Worm (Caenorhabditis elegans) whole organism, L1 larva: ENCODE measurements around the gene clec-29.

Experiments used
- C16A3.4 ChIP-seq: fragments of 150-350 bp; optimal IDR thresholded peaks from 2 replicates; lab custom pipeline; 2014; ENCODE audit warnings: missing biosample characterization, missing genetic modification characterization
- C34B4.2 ChIP-seq: sonication (generic microtip); optimal IDR thresholded peaks from 2 replicates; lab custom pipeline; 2017; ENCODE audit warnings: mild to moderate bottlenecking, missing genetic modification characterization, missing compliant biosample characterization
- F16B12.6 ChIP-seq: fragments of 150-350 bp; optimal IDR thresholded peaks from 2 replicates; lab custom pipeline; 2014; ENCODE audit warnings: missing biosample characterization, missing genetic modification characterization
- blmp-1 ChIP-seq: fragments of 150-350 bp; optimal IDR thresholded peaks from 2 replicates; lab custom pipeline; 2014; ENCODE audit warnings: missing biosample characterization, missing genetic modification characterization
- ceh-8 ChIP-seq: fragments of 200-800 bp; sonication (Bioruptor generic); optimal IDR thresholded peaks from 2 replicates; lab custom pipeline; 2018; ENCODE audit warnings: mild to moderate bottlenecking, missing genetic modification characterization, moderate library complexity, missing compliant biosample characterization
- ceh-88 ChIP-seq: fragments of 200-800 bp; sonication (Bioruptor generic); IDR thresholded peaks from 2 replicates; pipeline ENCODE4 v1.3.6; 2022; ENCODE audit warnings: missing genetic modification characterization, missing compliant biosample characterization
- dsc-1 ChIP-seq: sonication (generic microtip); optimal IDR thresholded peaks from 2 replicates; lab custom pipeline; 2016; ENCODE audit warnings: mild to moderate bottlenecking, missing genetic modification characterization, missing compliant biosample characterization
- egl-13 ChIP-seq: sonication (generic microtip); optimal IDR thresholded peaks from 2 replicates; lab custom pipeline; 2016; ENCODE audit warnings: missing genotype, missing genetic modification reagents, missing genetic modification characterization, missing compliant biosample characterization
- egl-27 ChIP-seq, 2 experiments: fragments of 150-350 bp in 1 of 2; sonication (generic microtip); optimal IDR thresholded peaks; 3 replicates each; lab custom pipeline; 2017 to 2018; ENCODE audit warnings: missing biosample characterization in 2 of 2, missing genetic modification characterization in 2 of 2, missing genetic modification reagents in 2 of 2
- elt-2 ChIP-seq: sonication (generic microtip); optimal IDR thresholded peaks from 2 replicates; lab custom pipeline; 2016; ENCODE audit warnings: missing genetic modification characterization, mild to moderate bottlenecking, inconsistent platforms, missing compliant biosample characterization, missing genetic modification reagents
- elt-3 ChIP-seq, 6 experiments: fragments of 150-350 bp in 1 of 6; sonication (generic microtip); optimal IDR thresholded peaks; 2 replicates each; lab custom pipeline; 2017 to 2018; ENCODE audit warnings: missing biosample characterization in 6 of 6, missing genetic modification characterization in 6 of 6, inconsistent platforms in 1 of 6
- ets-5 ChIP-seq: fragments of 200-800 bp; sonication (Bioruptor generic); IDR thresholded peaks from 2 replicates; pipeline ENCODE4 v1.3.6; 2022; ENCODE audit warnings: missing genetic modification characterization, missing compliant biosample characterization
- fkh-10 ChIP-seq: sonication (generic microtip); optimal IDR thresholded peaks from 2 replicates; lab custom pipeline; 2017; ENCODE audit warnings: missing biosample characterization, missing genetic modification reagents, missing genetic modification characterization
- fkh-8 ChIP-seq: sonication (generic microtip); optimal IDR thresholded peaks from 2 replicates; lab custom pipeline; 2016; ENCODE audit warnings: mild to moderate bottlenecking, missing genetic modification characterization, missing compliant biosample characterization
- fos-1 ChIP-seq: fragments of 150-350 bp; optimal IDR thresholded peaks from 2 replicates; lab custom pipeline; 2014; ENCODE audit warnings: missing biosample characterization, missing genetic modification characterization
- hlh-17 ChIP-seq: fragments of 200-800 bp; sonication (Bioruptor generic); optimal IDR thresholded peaks from 2 replicates; lab custom pipeline; 2018; ENCODE audit warnings: missing genetic modification characterization, mild to moderate bottlenecking, missing compliant biosample characterization, moderate library complexity, borderline replicate concordance
- irx-1 ChIP-seq: sonication (generic microtip); optimal IDR thresholded peaks from 2 replicates; lab custom pipeline; 2016; ENCODE audit warnings: missing genetic modification characterization, missing compliant biosample characterization
- lin-14 ChIP-seq: fragments of 200-800 bp; sonication (Bioruptor generic); optimal IDR thresholded peaks from 2 replicates; lab custom pipeline; 2018; ENCODE audit warnings: mild to moderate bottlenecking, missing genetic modification characterization, moderate library complexity, missing compliant biosample characterization
- lin-15B ChIP-seq: fragments of 150-350 bp; sonication (generic microtip); optimal IDR thresholded peaks from 3 replicates; lab custom pipeline; 2014; ENCODE audit warnings: missing biosample characterization, missing genetic modification characterization
- lin-35 ChIP-seq, 2 experiments: fragments of 150-350 bp; optimal IDR thresholded peaks; 2 replicates each; lab custom pipeline; 2014; ENCODE audit warnings: missing biosample characterization in 2 of 2, missing genetic modification characterization in 2 of 2, missing genetic modification reagents in 2 of 2
- lin-39 ChIP-seq: fragments of 150-350 bp; optimal IDR thresholded peaks from 2 replicates; lab custom pipeline; 2014; ENCODE audit warnings: missing biosample characterization, missing genetic modification reagents, missing genetic modification characterization
- mdl-1 ChIP-seq, 2 experiments: fragments of 150-350 bp; optimal IDR thresholded peaks; 2 replicates each; lab custom pipeline; 2014 to 2017; ENCODE audit warnings: missing biosample characterization in 2 of 2, missing genetic modification characterization in 2 of 2, inconsistent platforms in 1 of 2
- mef-2 ChIP-seq: fragments of 150-350 bp; optimal IDR thresholded peaks from 2 replicates; lab custom pipeline; 2014; ENCODE audit warnings: missing biosample characterization, missing genetic modification characterization
- mep-1 ChIP-seq: fragments of 150-350 bp; optimal IDR thresholded peaks from 2 replicates; lab custom pipeline; 2014; ENCODE audit warnings: missing biosample characterization, missing genetic modification characterization
- nhr-11 ChIP-seq: fragments of 150-350 bp; optimal IDR thresholded peaks from 2 replicates; lab custom pipeline; 2014; ENCODE audit warnings: missing biosample characterization, missing genetic modification characterization
- nhr-47 ChIP-seq: sonication (generic microtip); optimal IDR thresholded peaks from 2 replicates; lab custom pipeline; 2016; ENCODE audit warnings: mild to moderate bottlenecking, missing genetic modification characterization, moderate library complexity, missing compliant biosample characterization
- nhr-84 ChIP-seq: sonication (generic microtip); optimal IDR thresholded peaks from 2 replicates; lab custom pipeline; 2017; ENCODE audit warnings: missing biosample characterization, missing genetic modification characterization
- nhr-85 ChIP-seq: sonication (generic microtip); peaks from one replicate; lab custom pipeline; 2016; ENCODE audit warnings: missing genetic modification characterization, inconsistent platforms, missing compliant biosample characterization
- nhr-90 ChIP-seq: sonication (generic microtip); optimal IDR thresholded peaks from 2 replicates; lab custom pipeline; 2016; ENCODE audit warnings: mild to moderate bottlenecking, missing genetic modification characterization, missing compliant biosample characterization; ENCODE audit not compliant: poor library complexity
- pag-3 ChIP-seq: sonication (generic microtip); optimal IDR thresholded peaks from 2 replicates; lab custom pipeline; 2017; ENCODE audit warnings: missing genetic modification characterization, mild to moderate bottlenecking, missing compliant biosample characterization, antibody characterized with exemption, borderline replicate concordance; ENCODE audit not compliant: insufficient read depth
- pqm-1 ChIP-seq: sonication (generic microtip); optimal IDR thresholded peaks from 3 replicates; lab custom pipeline; 2017; ENCODE audit warnings: missing biosample characterization, missing genetic modification characterization
- snpc-4 ChIP-seq: fragments of 150-350 bp; optimal IDR thresholded peaks from 2 replicates; lab custom pipeline; 2014; ENCODE audit warnings: missing biosample characterization, missing genetic modification characterization
- snu-23 ChIP-seq: sonication (generic microtip); optimal IDR thresholded peaks from 2 replicates; lab custom pipeline; 2016; ENCODE audit warnings: missing genetic modification characterization, missing compliant biosample characterization
- tbx-2 ChIP-seq: sonication (generic microtip); optimal IDR thresholded peaks from 2 replicates; lab custom pipeline; 2016; ENCODE audit warnings: missing genetic modification characterization, missing compliant biosample characterization
- unc-130 ChIP-seq: fragments of 150-350 bp; optimal IDR thresholded peaks from 2 replicates; lab custom pipeline; 2017; ENCODE audit warnings: missing biosample characterization, missing genetic modification characterization, inconsistent platforms
- unc-62 ChIP-seq: fragments of 150-350 bp; optimal IDR thresholded peaks from 2 replicates; lab custom pipeline; 2014; ENCODE audit warnings: missing biosample characterization, missing genetic modification reagents, missing genetic modification characterization
- unc-86 ChIP-seq: sonication (generic microtip); optimal IDR thresholded peaks from 2 replicates; lab custom pipeline; 2016; ENCODE audit warnings: missing genetic modification characterization, missing compliant biosample characterization
- xbp-1 ChIP-seq: sonication (generic microtip); optimal IDR thresholded peaks from 2 replicates; lab custom pipeline; 2016; ENCODE audit warnings: missing genetic modification characterization, missing compliant biosample characterization
- zag-1 ChIP-seq: fragments of 150-350 bp; optimal IDR thresholded peaks from 2 replicates; lab custom pipeline; 2014; ENCODE audit warnings: missing biosample characterization, missing genetic modification characterization
- zip-4 ChIP-seq: fragments of 200-800 bp; sonication (Bioruptor generic); optimal IDR thresholded peaks from 2 replicates; lab custom pipeline; 2018; ENCODE audit warnings: mild to moderate bottlenecking, missing genetic modification characterization, moderate library complexity, missing compliant biosample characterization

The clec-29 gene

DNA sequence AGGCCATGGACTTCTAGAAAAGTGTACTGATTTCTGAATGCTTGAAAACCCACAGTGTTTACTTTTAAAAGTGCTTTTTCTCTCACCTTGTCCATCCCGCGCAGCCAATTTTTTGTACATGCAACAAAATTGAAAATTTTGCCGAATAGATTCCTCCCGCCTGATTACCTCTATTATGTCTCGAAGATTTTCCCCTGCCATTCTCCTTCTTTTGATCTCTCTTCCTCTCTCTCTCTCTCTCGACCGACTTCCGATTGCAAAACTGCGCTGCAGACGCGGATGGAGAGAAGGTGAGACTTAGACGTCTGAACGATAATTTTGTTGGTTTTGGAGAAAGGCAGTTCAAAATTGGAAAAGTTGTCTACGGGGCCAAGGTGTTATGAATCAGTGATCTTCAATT is 35.4 kb upstream of the clec-29 start:
- peak in 1 of 6 experiments; percentile 37 for TF ChIP-seq elt-3 (tag; optimal IDR thresholded peaks at IDR 0.05; lab: Kevin White, UChicago)
- TF ChIP-seq C34B4.2 (tag; lab: Kevin White, UChicago) = no peak
- TF ChIP-seq nhr-84 (tag; lab: Kevin White, UChicago) = no peak
- no peak for TF ChIP-seq tbx-2
- TF ChIP-seq snpc-4 (tag; lab: Kevin White, UChicago) = no peak
- TF ChIP-seq unc-130 = no peak
- no peak for TF ChIP-seq xbp-1
- no peak for TF ChIP-seq snu-23 (GFP tag; lab: Kevin White, UChicago)
- peak; percentile 91 for TF ChIP-seq blmp-1 (tag; lab: Kevin White, UChicago)
- TF ChIP-seq nhr-85 (tag; lab: Kevin White, UChicago) = peak; percentile 53
- no peak for TF ChIP-seq egl-27 (tag; optimal IDR thresholded peaks at IDR 0.05; lab: Kevin White, UChicago)
- peak; percentile 52 for TF ChIP-seq lin-14 (GFP tag; lab: Kevin White, UChicago)
- no peak for TF ChIP-seq ceh-8 (GFP tag; lab: Kevin White, UChicago)
- TF ChIP-seq lin-39 (tag; lab: Kevin White, UChicago) = no peak
- TF ChIP-seq fkh-8 (tag; lab: Kevin White, UChicago) = no peak
- TF ChIP-seq F16B12.6 = no peak
- TF ChIP-seq mdl-1 (tag; optimal IDR thresholded peaks at IDR 0.05; lab: Kevin White, UChicago) = no peak
- TF ChIP-seq ets-5 (GFP tag; lab: Robert Waterston, UW) = no peak
- no peak for TF ChIP-seq pqm-1 (tag; lab: Kevin White, UChicago)
- no peak for TF ChIP-seq pag-3
- TF ChIP-seq zip-4 (GFP tag; lab: Kevin White, UChicago) = no peak
- no peak for TF ChIP-seq fos-1
- peak; percentile 45 for TF ChIP-seq mep-1 (tag; lab: Kevin White, UChicago)

DNA sequence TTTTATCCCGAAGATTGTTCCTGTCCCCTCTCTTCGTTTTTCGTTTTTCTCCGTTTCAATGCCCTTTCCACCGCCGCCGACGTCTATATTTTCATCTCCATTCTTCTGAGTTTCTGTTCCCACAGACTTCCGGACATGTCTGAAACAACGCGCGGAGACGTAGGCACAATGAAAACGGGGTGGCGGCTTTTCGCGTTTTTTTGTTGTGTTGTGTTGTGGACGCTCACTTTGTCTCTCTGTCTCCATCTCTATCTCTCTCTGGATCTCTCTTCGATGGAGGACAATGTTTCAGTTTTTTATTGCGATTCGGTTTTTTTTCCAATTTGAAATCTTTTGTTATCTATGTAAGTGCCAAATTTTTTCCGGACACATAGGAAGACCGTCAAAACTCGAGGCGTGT is 20.9 kb upstream of the clec-29 start:
- TF ChIP-seq ceh-8 (GFP tag; lab: Kevin White, UChicago) (no peak), mef-2 (no peak), lin-14 (GFP tag; lab: Kevin White, UChicago) (peak; percentile 13)

DNA sequence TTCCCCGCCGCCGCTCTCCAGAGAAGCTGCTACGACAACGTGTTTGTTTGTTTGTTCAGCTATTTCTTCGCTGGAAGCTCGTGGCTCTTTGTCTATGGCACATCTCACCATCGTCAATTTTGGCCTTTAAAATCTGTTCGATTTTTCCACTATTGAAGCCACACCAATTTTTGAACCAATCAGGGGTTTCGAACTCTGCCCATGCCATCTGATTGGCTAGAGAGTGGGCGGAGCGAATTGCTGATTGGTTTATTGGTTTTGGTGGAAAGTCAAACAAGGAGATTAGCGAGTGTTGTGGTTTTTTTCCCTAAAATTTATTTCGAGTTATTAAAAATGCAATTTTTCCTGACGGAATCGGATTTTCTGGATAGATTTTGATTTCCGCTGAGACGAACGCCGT is 17.2 kb upstream of the clec-29 start:
- TF ChIP-seq fkh-8 (tag; lab: Kevin White, UChicago) (no peak), hlh-17 (GFP tag; lab: Kevin White, UChicago) (no peak), unc-62 (GFP tag; lab: Kevin White, UChicago) (no peak)
- TF ChIP-seq, all 84 proteins: peak for 0

DNA sequence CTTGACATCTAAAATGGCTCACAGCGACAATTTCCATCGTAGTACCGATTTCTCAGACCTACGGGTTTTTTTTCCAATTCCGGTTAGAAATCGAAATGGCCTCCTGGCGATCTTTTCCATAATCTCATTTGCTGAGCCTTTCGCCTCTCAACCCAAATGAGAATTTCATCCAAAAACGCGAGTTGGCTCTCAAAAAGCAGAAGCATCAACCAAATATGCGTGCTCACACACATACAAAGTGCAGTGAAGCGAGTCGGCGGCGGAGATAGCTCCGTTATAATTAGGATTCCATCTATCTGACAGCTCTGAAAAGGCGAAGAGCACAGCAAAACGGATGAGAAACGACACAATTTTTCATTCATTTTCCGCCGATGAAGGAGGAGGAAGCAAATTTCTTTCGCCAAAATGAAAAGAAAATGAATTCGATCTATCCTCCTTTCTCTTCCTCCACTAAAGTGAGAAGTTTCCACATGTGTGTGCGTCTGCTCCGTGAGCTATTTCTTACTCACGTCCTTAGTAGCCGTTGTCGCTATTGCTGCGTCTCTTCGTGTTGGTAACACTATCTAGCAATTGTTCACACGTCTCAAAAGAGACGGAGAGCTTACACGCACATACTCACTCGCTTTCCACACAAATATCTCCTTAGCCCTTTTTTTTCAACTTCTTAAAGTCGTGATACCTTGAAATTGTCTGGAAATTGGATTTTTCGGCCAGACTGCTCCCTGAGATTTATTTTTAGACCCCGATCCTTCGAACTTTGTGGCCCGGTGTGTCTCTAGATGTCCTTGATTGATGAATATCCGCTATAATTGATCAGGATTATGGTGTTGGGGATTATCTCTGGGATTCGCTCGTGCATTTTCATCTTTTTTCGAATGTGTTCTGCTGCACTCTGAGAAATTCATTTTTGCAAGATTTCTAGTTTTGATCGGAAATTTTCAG is 13.4 kb upstream of the clec-29 start:
- TF ChIP-seq tbx-2 (no peak), unc-86 (tag; lab: Kevin White, UChicago) (peak; percentile 1), ceh-8 (GFP tag; lab: Kevin White, UChicago) (no peak), nhr-11 (tag; lab: Kevin White, UChicago) (no peak), irx-1 (tag; lab: Kevin White, UChicago) (no peak), mef-2 (no peak), snu-23 (GFP tag; lab: Kevin White, UChicago) (no peak), C16A3.4 (tag; lab: Kevin White, UChicago) (no peak), elt-2 (no peak), nhr-90 (tag; lab: Kevin White, UChicago) (no peak), fkh-10 (GFP tag; lab: Kevin White, UChicago) (peak; percentile 42), lin-15B (no peak), lin-35 (GFP tag; optimal IDR thresholded peaks at IDR 0.05; lab: Kevin White, UChicago) (peak in 1 of 2 experiments; percentile 0), zag-1 (tag; lab: Kevin White, UChicago) (no peak), dsc-1 (tag; lab: Kevin White, UChicago) (peak; percentile 64), lin-14 (GFP tag; lab: Kevin White, UChicago) (peak; percentile 63), egl-13 (tag; lab: Kevin White, UChicago) (no peak), ceh-88 (GFP tag; lab: Robert Waterston, UW) (no peak), nhr-47 (tag; lab: Kevin White, UChicago) (peak; percentile 14)
